Worm (Caenorhabditis elegans): ENCODE results near the gene F54B3.1.

- TF ChIP-seq flt-1 (GFP tag; IDR thresholded peaks at IDR 0.05): no peak
- TF ChIP-seq ama-1 (optimal IDR thresholded peaks at IDR 0.05): no peak
These were observed 65.1 kb downstream of the F54B3.1 start, which contains the start of gene gcy-5 for ce11 chrII:10316119-10316518.
